Worm (Caenorhabditis elegans): ENCODE measurements around the gene che-10.

Gene che-10

ce11 chrII:4665359-4665758 is 27.2 kb upstream of the che-10 start, which contains the start of gene T05A7.11:
T05A7.11 (minus strand) TSS chrII:4665459.
- TF ChIP-seq ztf-11 (tag; optimal IDR thresholded peaks at IDR 0.05) (no peak), C34B4.2 (tag; optimal IDR thresholded peaks at IDR 0.05) (no peak), efl-1 (optimal IDR thresholded peaks at IDR 0.05) (no peak), efl-1 (GFP tag; optimal IDR thresholded peaks at IDR 0.05 in 1 of 2) (peak in 1 of 2 experiments; percentile 68)

- TF ChIP-seq nhr-77 (tag; optimal IDR thresholded peaks at IDR 0.05) (no peak), lin-15B (tag; optimal IDR thresholded peaks at IDR 0.05) (no peak), ceh-8 (GFP tag; optimal IDR thresholded peaks at IDR 0.05) (peak; percentile 56)
Measured at ce11 chrII:4663186-4663585, 25.0 kb upstream of the che-10 start, which contains the start of gene T05A7.12. T05A7.12 (minus strand) TSS chrII:4663286.

- no peak for TF ChIP-seq dsc-1 (tag; optimal IDR thresholded peaks at IDR 0.05)
- no peak for TF ChIP-seq hlh-4 (tag; optimal IDR thresholded peaks at IDR 0.05)
- TF ChIP-seq jun-1 (tag; optimal IDR thresholded peaks at IDR 0.05): no peak
- TF ChIP-seq ets-5 (GFP tag; IDR thresholded peaks at IDR 0.05): no peak
- no peak for TF ChIP-seq mab-9 (GFP tag; IDR thresholded peaks at IDR 0.05)
- TF ChIP-seq lin-39 (tag; optimal IDR thresholded peaks at IDR 0.05): no peak
- no peak for TF ChIP-seq lin-14 (GFP tag; optimal IDR thresholded peaks at IDR 0.05)
- no peak for TF ChIP-seq isw-1 (GFP tag; IDR thresholded peaks at IDR 0.05)
Measured at ce11 chrII:4661278-4661677, 23.1 kb upstream of the che-10 start, which contains the start of gene T05A7.13. T05A7.13 (minus strand) TSS chrII:4661378.

- TF ChIP-seq lin-15B (tag; optimal IDR thresholded peaks at IDR 0.05): no peak
- TF ChIP-seq unc-62 (GFP tag; optimal IDR thresholded peaks at IDR 0.05): no peak
- no peak for TF ChIP-seq mab-9 (GFP tag; IDR thresholded peaks at IDR 0.05)
- no peak for TF ChIP-seq nhr-237 (tag; optimal IDR thresholded peaks at IDR 0.05)
- no peak for TF ChIP-seq isw-1 (GFP tag; IDR thresholded peaks at IDR 0.05)
- no peak for TF ChIP-seq unc-30 (tag; optimal IDR thresholded peaks at IDR 0.05)
- TF ChIP-seq mdl-1 (tag; optimal IDR thresholded peaks at IDR 0.05): no peak
- TF ChIP-seq fkh-10 (GFP tag; optimal IDR thresholded peaks at IDR 0.05): no peak
- no peak for TF ChIP-seq C34B4.2 (tag; optimal IDR thresholded peaks at IDR 0.05)
- TF ChIP-seq zip-4 (GFP tag; optimal IDR thresholded peaks at IDR 0.05): no peak
- TF ChIP-seq vab-15 (tag; optimal IDR thresholded peaks at IDR 0.05): no peak
- TF ChIP-seq nhr-20 (tag; optimal IDR thresholded peaks at IDR 0.05): no peak
- no peak for TF ChIP-seq pqm-1 (tag; optimal IDR thresholded peaks at IDR 0.05)
- peak; percentile 91 for TF ChIP-seq dsc-1 (tag; optimal IDR thresholded peaks at IDR 0.05)
- TF ChIP-seq grh-1 (GFP tag; IDR thresholded peaks at IDR 0.05): no peak
- TF ChIP-seq fkh-4 (tag; optimal IDR thresholded peaks at IDR 0.05; ENCODE audit: borderline replicate concordance): peak; percentile 67
Measured at ce11 chrII:4658245-4658644, 20.1 kb upstream of the che-10 start.

- TF ChIP-seq nhr-71 (tag; optimal IDR thresholded peaks at IDR 0.05) (no peak), nhr-237 (tag; optimal IDR thresholded peaks at IDR 0.05) (no peak), elt-2 (tag; optimal IDR thresholded peaks at IDR 0.05) (peak; percentile 80), mep-1 (tag; optimal IDR thresholded peaks at IDR 0.05) (no peak), efl-1 (optimal IDR thresholded peaks at IDR 0.05) (no peak), efl-1 (GFP tag; optimal IDR thresholded peaks at IDR 0.05 in 1 of 2) (peak in 1 of 2 experiments; percentile 2), swsn-7 (tag; optimal IDR thresholded peaks at IDR 0.05) (no peak), lin-14 (GFP tag; optimal IDR thresholded peaks at IDR 0.05) (no peak), ceh-90 (tag; optimal IDR thresholded peaks at IDR 0.05) (no peak), nhr-76 (tag; optimal IDR thresholded peaks at IDR 0.05) (no peak), ces-1 (GFP tag; optimal IDR thresholded peaks at IDR 0.05) (no peak), mab-9 (GFP tag; IDR thresholded peaks at IDR 0.05) (no peak), unc-30 (tag; optimal IDR thresholded peaks at IDR 0.05) (no peak), nhr-11 (tag; optimal IDR thresholded peaks at IDR 0.05) (no peak), mef-2 (tag; optimal IDR thresholded peaks at IDR 0.05) (no peak), fkh-10 (GFP tag; optimal IDR thresholded peaks at IDR 0.05) (no peak)
Measured at ce11 chrII:4657370-4657769, 19.2 kb upstream of the che-10 start.
